Worm (Caenorhabditis elegans): ENCODE data around the gene C50H2.7.

- TF ChIP-seq flt-1 (GFP tag; IDR thresholded peaks at IDR 0.05): no peak
- no peak for TF ChIP-seq ref-1 (GFP tag; conservative IDR thresholded peaks at IDR 0.05)
- TF ChIP-seq ztf-29 (GFP tag; IDR thresholded peaks at IDR 0.05): no peak
- TF ChIP-seq klf-2 (GFP tag; conservative IDR thresholded peaks at IDR 0.05): no peak
- no peak for TF ChIP-seq med-1 (GFP tag; optimal IDR thresholded peaks at IDR 0.05; ENCODE audit: insufficient read depth)
- no peak for TF ChIP-seq cog-1 (tag; optimal IDR thresholded peaks at IDR 0.05)
- TF ChIP-seq T22C8.4 (GFP tag; IDR thresholded peaks at IDR 0.05): no peak
- no peak for TF ChIP-seq ztf-23 (GFP tag; IDR thresholded peaks at IDR 0.05)
- TF ChIP-seq tab-1 (GFP tag; IDR thresholded peaks at IDR 0.05): no peak
Measured at ce11 chrV:9960376-9960775, 37.8 kb downstream of the C50H2.7 start, which contains the start of gene T07C12.10.
